Fruit fly (Drosophila melanogaster): ENCODE data around the gene wac.

The wac gene

dm6 chr3L:223019-223902 is 34.7 kb upstream of the wac start, which contains the start of the genes pyx and CG33229 (continued):
- TF ChIP-seq CG8632 (GFP tag; optimal IDR thresholded peaks at IDR 0.05) (peak; percentile 67), CG4318 (GFP tag; optimal IDR thresholded peaks at IDR 0.05) (no peak), esn (GFP tag; optimal IDR thresholded peaks at IDR 0.05) (peak; percentile 88), Met (GFP tag; optimal IDR thresholded peaks at IDR 0.05) (peak; percentile 82), achi (GFP tag; optimal IDR thresholded peaks at IDR 0.05) (peak; percentile 78), CG6163 (GFP tag; IDR thresholded peaks at IDR 0.05) (peak; percentile 81), vri (GFP tag; optimal IDR thresholded peaks at IDR 0.05) (no peak), CG10631 (GFP tag; optimal IDR thresholded peaks at IDR 0.05) (peak; percentile 86), Sox14 (GFP tag; optimal IDR thresholded peaks at IDR 0.05) (peak; percentile 79), Ets21C (GFP tag; optimal IDR thresholded peaks at IDR 0.05) (peak; percentile 86), CG15336 (GFP tag; IDR thresholded peaks at IDR 0.05) (peak; percentile 62), dsx (GFP tag; optimal IDR thresholded peaks at IDR 0.05; ENCODE audit: poor library complexity, severe bottlenecking) (peak; percentile 67), pdm3 (GFP tag; optimal IDR thresholded peaks at IDR 0.05) (peak; percentile 86), Lpt (GFP tag; optimal IDR thresholded peaks at IDR 0.05) (peak; percentile 65), CG3919 (GFP tag; optimal IDR thresholded peaks at IDR 0.05) (peak; percentile 78), svp (GFP tag) (peak; percentile 93), Hr4 (GFP tag; optimal IDR thresholded peaks at IDR 0.05) (peak; percentile 92), Eip93F (GFP tag; optimal IDR thresholded peaks at IDR 0.05) (peak; percentile 79)

- TF ChIP-seq esn (GFP tag; optimal IDR thresholded peaks at IDR 0.05) (no peak), CG11294 (GFP tag; IDR thresholded peaks at IDR 0.05) (no peak), net (GFP tag; optimal IDR thresholded peaks at IDR 0.05) (no peak), dsx (GFP tag; optimal IDR thresholded peaks at IDR 0.05; ENCODE audit: poor library complexity, severe bottlenecking) (peak; percentile 63), Sox102F (GFP tag; optimal IDR thresholded peaks at IDR 0.05) (no peak), Ets96B (tag; optimal IDR thresholded peaks at IDR 0.05) (no peak), achi (GFP tag; optimal IDR thresholded peaks at IDR 0.05) (no peak), dac (GFP tag; optimal IDR thresholded peaks at IDR 0.05) (no peak), CG32006 (GFP tag; optimal IDR thresholded peaks at IDR 0.05) (no peak), Gug (GFP tag; IDR thresholded peaks at IDR 0.05) (no peak), CG6808 (GFP tag; optimal IDR thresholded peaks at IDR 0.05) (peak; percentile 2), spab (GFP tag; optimal IDR thresholded peaks at IDR 0.05) (no peak), CG6276 (GFP tag; optimal IDR thresholded peaks at IDR 0.05) (no peak), CG3919 (GFP tag; optimal IDR thresholded peaks at IDR 0.05) (no peak), CG10631 (GFP tag; optimal IDR thresholded peaks at IDR 0.05) (no peak), CG6792 (GFP tag; optimal IDR thresholded peaks at IDR 0.05) (no peak), CG6163 (GFP tag; IDR thresholded peaks at IDR 0.05) (peak; percentile 39; the same call in 1 of the 3 replicates), Lpt (GFP tag; optimal IDR thresholded peaks at IDR 0.05) (no peak), salr (GFP tag; optimal IDR thresholded peaks at IDR 0.05) (no peak), Sox15 (GFP tag; optimal IDR thresholded peaks at IDR 0.05) (no peak), fd85E (GFP tag; optimal IDR thresholded peaks at IDR 0.05) (no peak), svp (GFP tag) (peak; percentile 80), OdsH (GFP tag; optimal IDR thresholded peaks at IDR 0.05) (no peak), Hr4 (GFP tag; optimal IDR thresholded peaks at IDR 0.05) (no peak), Sox14 (GFP tag; optimal IDR thresholded peaks at IDR 0.05) (peak; percentile 71), vri (GFP tag; optimal IDR thresholded peaks at IDR 0.05) (peak; percentile 41), cyc (GFP tag; optimal IDR thresholded peaks at IDR 0.05) (no peak), Eip78C (GFP tag) (peak; percentile 59), topi (GFP tag; optimal IDR thresholded peaks at IDR 0.05) (peak; percentile 15), CG1621 (tag; optimal IDR thresholded peaks at IDR 0.05) (peak; percentile 62), Hr39 (GFP tag; optimal IDR thresholded peaks at IDR 0.05) (no peak), CG8319 (GFP tag; optimal IDR thresholded peaks at IDR 0.05) (no peak), Eip93F (GFP tag; optimal IDR thresholded peaks at IDR 0.05) (no peak), CG9139 (GFP tag; optimal IDR thresholded peaks at IDR 0.05) (peak; percentile 41), CG6854 (GFP tag; optimal IDR thresholded peaks at IDR 0.05) (no peak), pdm3 (GFP tag; optimal IDR thresholded peaks at IDR 0.05) (no peak), CG31627 (GFP tag; optimal IDR thresholded peaks at IDR 0.05) (no peak), CG15336 (GFP tag; IDR thresholded peaks at IDR 0.05) (peak; percentile 8; the same call in 1 of the 2 replicates), CG8119 (GFP tag; IDR thresholded peaks at IDR 0.05) (0 out of 3 replicates have a peak, but pooled peaks have one; percentile 23)
Observed at dm6 chr3L:224004-224951, 33.7 kb upstream of the wac start.
